Worm (Caenorhabditis elegans) whole organism, L3 larva: ENCODE data around the gene str-25.

ENCODE experiments used
- ZK546.5 ChIP-seq: sonication (generic microtip); optimal IDR thresholded peaks from 2 replicates; lab custom pipeline; 2017; ENCODE audit warnings: missing biosample characterization, missing genetic modification characterization
- aly-2 ChIP-seq: fragments of 150-350 bp; optimal IDR thresholded peaks from 2 replicates; lab custom pipeline; 2014; ENCODE audit warnings: missing biosample characterization, missing genetic modification characterization
- ama-1 ChIP-seq: fragments of 150-350 bp; optimal IDR thresholded peaks from 2 replicates; lab custom pipeline; 2018
- ceh-16 ChIP-seq: sonication (generic microtip); optimal IDR thresholded peaks from 2 replicates; lab custom pipeline; 2017; ENCODE audit warnings: missing biosample characterization, missing genetic modification characterization
- ceh-28 ChIP-seq: fragments of 150-350 bp; optimal IDR thresholded peaks from 2 replicates; lab custom pipeline; 2014; ENCODE audit warnings: missing biosample characterization, missing genetic modification reagents, missing genetic modification characterization
- ceh-82 ChIP-seq: fragments of 150-350 bp; optimal IDR thresholded peaks from 2 replicates; lab custom pipeline; 2014; ENCODE audit warnings: missing biosample characterization, missing genetic modification characterization
- ceh-9 ChIP-seq: sonication (generic microtip); optimal IDR thresholded peaks from 2 replicates; lab custom pipeline; 2018; ENCODE audit warnings: missing biosample characterization, missing genetic modification characterization
- daf-12 ChIP-seq: fragments of 150-350 bp; optimal IDR thresholded peaks from 2 replicates; lab custom pipeline; 2014; ENCODE audit warnings: missing biosample characterization, missing genetic modification reagents, missing genetic modification characterization
- egl-27 ChIP-seq: sonication (generic microtip); optimal IDR thresholded peaks from 4 replicates; lab custom pipeline; 2017; ENCODE audit warnings: missing biosample characterization, missing genetic modification reagents, missing genetic modification characterization
- elt-1 ChIP-seq: fragments of 150-350 bp; optimal IDR thresholded peaks from 2 replicates; lab custom pipeline; 2014; ENCODE audit warnings: missing biosample characterization, missing genetic modification characterization
- elt-2 ChIP-seq: sonication (generic microtip); optimal IDR thresholded peaks from 2 replicates; lab custom pipeline; 2016; ENCODE audit warnings: missing genetic modification reagents, mild to moderate bottlenecking, missing genetic modification characterization, missing compliant biosample characterization
- fkh-10 ChIP-seq: sonication (generic microtip); optimal IDR thresholded peaks from 2 replicates; lab custom pipeline; 2017; ENCODE audit warnings: missing biosample characterization, missing genetic modification reagents, missing genetic modification characterization
- fos-1 ChIP-seq: fragments of 150-350 bp; optimal IDR thresholded peaks from 2 replicates; lab custom pipeline; 2014; ENCODE audit warnings: missing biosample characterization, missing genetic modification characterization
- lin-15B ChIP-seq: fragments of 150-350 bp; optimal IDR thresholded peaks from 2 replicates; lab custom pipeline; 2014; ENCODE audit warnings: missing biosample characterization, missing genetic modification characterization
- lsy-12 ChIP-seq: sonication (generic microtip); optimal IDR thresholded peaks from 2 replicates; lab custom pipeline; 2016; ENCODE audit warnings: mild to moderate bottlenecking, missing genetic modification characterization, missing compliant biosample characterization
- mdl-1 ChIP-seq: fragments of 150-350 bp; optimal IDR thresholded peaks from 2 replicates; lab custom pipeline; 2014; ENCODE audit warnings: missing biosample characterization, missing genetic modification characterization
- nhr-11 ChIP-seq: fragments of 150-350 bp; optimal IDR thresholded peaks from 2 replicates; lab custom pipeline; 2014; ENCODE audit warnings: missing biosample characterization, missing genetic modification characterization
- nhr-12 ChIP-seq: fragments of 150-350 bp; optimal IDR thresholded peaks from 2 replicates; lab custom pipeline; 2014; ENCODE audit warnings: missing biosample characterization, missing genetic modification characterization
- nhr-23 ChIP-seq: fragments of 150-350 bp; optimal IDR thresholded peaks from 2 replicates; lab custom pipeline; 2014; ENCODE audit warnings: missing biosample characterization, missing genetic modification reagents, missing genetic modification characterization
- nhr-237 ChIP-seq: fragments of 150-350 bp; optimal IDR thresholded peaks from 2 replicates; lab custom pipeline; 2014; ENCODE audit warnings: missing biosample characterization, missing genetic modification characterization
- nhr-76 ChIP-seq: fragments of 150-350 bp; sonication (generic microtip); optimal IDR thresholded peaks from 5 replicates; lab custom pipeline; 2014; ENCODE audit warnings: missing biosample characterization, missing genetic modification characterization
- pha-4 ChIP-seq: fragments of 150-350 bp; optimal IDR thresholded peaks from 2 replicates; lab custom pipeline; 2014; ENCODE audit warnings: missing biosample characterization, missing genetic modification reagents, missing genetic modification characterization
- pqm-1 ChIP-seq: fragments of 150-350 bp; optimal IDR thresholded peaks from 2 replicates; lab custom pipeline; 2017; ENCODE audit warnings: missing biosample characterization, missing genetic modification characterization, inconsistent platforms
- sea-2 ChIP-seq: fragments of 150-350 bp; sonication (generic microtip); optimal IDR thresholded peaks from 4 replicates; lab custom pipeline; 2014; ENCODE audit warnings: missing biosample characterization, missing genetic modification reagents, missing genetic modification characterization
- skn-1 ChIP-seq: fragments of 150-350 bp; optimal IDR thresholded peaks from 2 replicates; lab custom pipeline; 2014; ENCODE audit warnings: missing biosample characterization, missing genetic modification characterization
- snpc-4 ChIP-seq: fragments of 150-350 bp; optimal IDR thresholded peaks from 2 replicates; lab custom pipeline; 2014; ENCODE audit warnings: missing biosample characterization, missing genetic modification characterization
- unc-39 ChIP-seq: sonication (generic microtip); optimal IDR thresholded peaks from 4 replicates; lab custom pipeline; 2017; ENCODE audit warnings: missing biosample characterization, missing genetic modification characterization
- unc-62 ChIP-seq: fragments of 150-350 bp; sonication (generic microtip); optimal IDR thresholded peaks from 4 replicates; lab custom pipeline; 2014; ENCODE audit warnings: missing biosample characterization, missing genetic modification reagents, missing genetic modification characterization
- zag-1 ChIP-seq: fragments of 150-350 bp; optimal IDR thresholded peaks from 2 replicates; lab custom pipeline; 2014; ENCODE audit warnings: missing biosample characterization, missing genetic modification characterization
- ztf-11 ChIP-seq: fragments of 150-350 bp; optimal IDR thresholded peaks from 2 replicates; lab custom pipeline; 2014; ENCODE audit warnings: missing biosample characterization, missing genetic modification characterization
- ztf-4 ChIP-seq: fragments of 150-350 bp; optimal IDR thresholded peaks from 2 replicates; lab custom pipeline; 2014; ENCODE audit warnings: missing biosample characterization, missing genetic modification characterization

str-25 gene

ce11 chrV:16114237-16114636, 1.2 kb upstream of the str-25 start, which contains the start of gene srxa-16:
Gene srxa-16, minus strand, starts transcription at chrV:16114337.
- TF ChIP-seq unc-62 (GFP tag; lab: Kevin White, UChicago): no peak
- TF ChIP-seq unc-39 (tag; lab: Kevin White, UChicago): no peak
- no peak for TF ChIP-seq nhr-12 (tag; lab: Kevin White, UChicago)
- no peak for TF ChIP-seq pha-4 (tag; lab: Kevin White, UChicago)
- TF ChIP-seq ceh-28 (tag; lab: Kevin White, UChicago): no peak
- no peak for TF ChIP-seq ztf-4 (tag; lab: Kevin White, UChicago)
- TF ChIP-seq fos-1 (tag; lab: Kevin White, UChicago): no peak
- TF ChIP-seq sea-2 (GFP tag; lab: Kevin White, UChicago): no peak

- no peak for TF ChIP-seq ceh-9 (tag; lab: Kevin White, UChicago)
- TF ChIP-seq lin-15B (tag; lab: Kevin White, UChicago): no peak
- no peak for TF ChIP-seq daf-12
- no peak for TF ChIP-seq ZK546.5
- TF ChIP-seq egl-27 (tag; lab: Kevin White, UChicago): no peak
These were observed 3.1 kb downstream of the str-25 start, which contains the start of gene str-103 for ce11 chrV:16118601-16119000. Gene str-103, minus strand, starts transcription at chrV:16118701.

ce11 chrV:16120499-16120898, 5.0 kb downstream of the str-25 start:
- TF ChIP-seq aly-2 (no peak), nhr-11 (tag; lab: Kevin White, UChicago) (no peak), nhr-23 (tag; lab: Kevin White, UChicago) (no peak), unc-39 (tag; lab: Kevin White, UChicago) (no peak), snpc-4 (tag; lab: Kevin White, UChicago) (no peak), ceh-28 (tag; lab: Kevin White, UChicago) (no peak), ztf-4 (tag; lab: Kevin White, UChicago) (no peak), fkh-10 (GFP tag; lab: Kevin White, UChicago) (no peak), pqm-1 (no peak), unc-62 (GFP tag; lab: Kevin White, UChicago) (no peak), nhr-76 (tag; lab: Kevin White, UChicago) (no peak), elt-2 (no peak), mdl-1 (tag; lab: Kevin White, UChicago) (no peak), ZK546.5 (no peak), ceh-9 (tag; lab: Kevin White, UChicago) (no peak), ztf-11 (tag; lab: Kevin White, UChicago) (no peak), nhr-237 (tag; lab: Kevin White, UChicago) (no peak), skn-1 (no peak), lsy-12 (no peak)

- TF ChIP-seq pha-4 (tag; lab: Kevin White, UChicago): peak; percentile 57
- TF ChIP-seq aly-2: no peak
- TF ChIP-seq elt-2: peak; percentile 67
- TF ChIP-seq, all 47 proteins: peak for 2
These were observed 5.4 kb downstream of the str-25 start, which contains the start of gene skr-3 for ce11 chrV:16120922-16121321. Gene skr-3, plus strand, starts transcription at chrV:16121084.

- TF ChIP-seq ama-1 (lab: Kevin White, UChicago) (no peak), pha-4 (tag; lab: Kevin White, UChicago) (peak; percentile 56), pqm-1 (peak; percentile 1), aly-2 (no peak)
- TF ChIP-seq, all 47 proteins: peak for 2
These were observed 6.0 kb downstream of the str-25 start for ce11 chrV:16121451-16121850.

ce11 chrV:16124739-16125138, 9.3 kb downstream of the str-25 start, which contains the start of gene nhr-111:
Gene nhr-111, minus strand, starts transcription at chrV:16124839.
- TF ChIP-seq ceh-16 (tag; lab: Kevin White, UChicago) (no peak), pha-4 (tag; lab: Kevin White, UChicago) (no peak), lin-15B (tag; lab: Kevin White, UChicago) (no peak), zag-1 (tag; lab: Kevin White, UChicago) (no peak), lsy-12 (no peak), fos-1 (tag; lab: Kevin White, UChicago) (no peak), ceh-28 (tag; lab: Kevin White, UChicago) (no peak), elt-1 (tag; lab: Kevin White, UChicago) (no peak), nhr-12 (tag; lab: Kevin White, UChicago) (no peak), ceh-82 (tag; lab: Kevin White, UChicago) (no peak), egl-27 (tag; lab: Kevin White, UChicago) (no peak), nhr-76 (tag; lab: Kevin White, UChicago) (no peak)
